Worm (Caenorhabditis elegans) whole organism, L1 larva: Measurements from ENCODE around the gene B0454.26.

Experiments used
- C04F5.9 ChIP-seq: sonication (generic microtip); optimal IDR thresholded peaks from 2 replicates; lab custom pipeline; 2016; ENCODE audit warnings: missing genetic modification characterization, missing compliant biosample characterization
- C16A3.4 ChIP-seq: fragments of 150-350 bp; optimal IDR thresholded peaks from 2 replicates; lab custom pipeline; 2014; ENCODE audit warnings: missing biosample characterization, missing genetic modification characterization
- C34B4.2 ChIP-seq: sonication (generic microtip); optimal IDR thresholded peaks from 2 replicates; lab custom pipeline; 2017; ENCODE audit warnings: mild to moderate bottlenecking, missing genetic modification characterization, missing compliant biosample characterization
- F16B12.6 ChIP-seq: fragments of 150-350 bp; optimal IDR thresholded peaks from 2 replicates; lab custom pipeline; 2014; ENCODE audit warnings: missing biosample characterization, missing genetic modification characterization
- aha-1 ChIP-seq: fragments of 150-350 bp; optimal IDR thresholded peaks from 2 replicates; lab custom pipeline; 2014; ENCODE audit warnings: missing biosample characterization, missing genetic modification characterization
- aly-2 ChIP-seq: fragments of 150-350 bp; optimal IDR thresholded peaks from 2 replicates; lab custom pipeline; 2014; ENCODE audit warnings: missing biosample characterization, missing genetic modification characterization
- ceh-8 ChIP-seq: fragments of 200-800 bp; sonication (Bioruptor generic); optimal IDR thresholded peaks from 2 replicates; lab custom pipeline; 2018; ENCODE audit warnings: mild to moderate bottlenecking, missing genetic modification characterization, moderate library complexity, missing compliant biosample characterization
- ceh-82 ChIP-seq, 3 experiments: fragments of 150-350 bp in 1 of 3; sonication (generic microtip) in 2 of 3; optimal IDR thresholded peaks; 2 replicates each; lab custom pipeline; 2014 to 2017; ENCODE audit warnings: missing biosample characterization in 3 of 3, missing genetic modification characterization in 3 of 3
- ceh-88 ChIP-seq: fragments of 200-800 bp; sonication (Bioruptor generic); IDR thresholded peaks from 2 replicates; pipeline ENCODE4 v1.3.6; 2022; ENCODE audit warnings: missing genetic modification characterization, missing compliant biosample characterization
- ceh-90 ChIP-seq: sonication (generic microtip); optimal IDR thresholded peaks from 2 replicates; lab custom pipeline; 2016; ENCODE audit warnings: missing genetic modification characterization, missing compliant biosample characterization
- ces-1 ChIP-seq: fragments of 150-350 bp; optimal IDR thresholded peaks from 2 replicates; lab custom pipeline; 2014; ENCODE audit warnings: missing biosample characterization, missing genetic modification reagents, missing genetic modification characterization
- dpl-1 ChIP-seq, 3 experiments: fragments of 150-350 bp in 2 of 3; sonication (generic microtip) in 1 of 3; optimal IDR thresholded peaks; 2 replicates each; lab custom pipeline; 2014 to 2017; ENCODE audit warnings: missing biosample characterization in 3 of 3, missing genetic modification characterization in 3 of 3, missing genetic modification reagents in 3 of 3
- dsc-1 ChIP-seq: sonication (generic microtip); optimal IDR thresholded peaks from 2 replicates; lab custom pipeline; 2016; ENCODE audit warnings: mild to moderate bottlenecking, missing genetic modification characterization, missing compliant biosample characterization
- egl-13 ChIP-seq: sonication (generic microtip); optimal IDR thresholded peaks from 2 replicates; lab custom pipeline; 2016; ENCODE audit warnings: missing genotype, missing genetic modification reagents, missing genetic modification characterization, missing compliant biosample characterization
- egl-27 ChIP-seq, 2 experiments: fragments of 150-350 bp in 1 of 2; sonication (generic microtip); optimal IDR thresholded peaks; 3 replicates each; lab custom pipeline; 2017 to 2018; ENCODE audit warnings: missing biosample characterization in 2 of 2, missing genetic modification characterization in 2 of 2, missing genetic modification reagents in 2 of 2
- fkh-10 ChIP-seq: sonication (generic microtip); optimal IDR thresholded peaks from 2 replicates; lab custom pipeline; 2017; ENCODE audit warnings: missing biosample characterization, missing genetic modification reagents, missing genetic modification characterization
- fos-1 ChIP-seq: fragments of 150-350 bp; optimal IDR thresholded peaks from 2 replicates; lab custom pipeline; 2014; ENCODE audit warnings: missing biosample characterization, missing genetic modification characterization
- hlh-17 ChIP-seq: fragments of 200-800 bp; sonication (Bioruptor generic); optimal IDR thresholded peaks from 2 replicates; lab custom pipeline; 2018; ENCODE audit warnings: missing genetic modification characterization, mild to moderate bottlenecking, missing compliant biosample characterization, moderate library complexity, borderline replicate concordance
- hlh-4 ChIP-seq: sonication (generic microtip); optimal IDR thresholded peaks from 2 replicates; lab custom pipeline; 2016; ENCODE audit warnings: mild to moderate bottlenecking, missing genetic modification characterization, missing compliant biosample characterization
- hpl-2 ChIP-seq: fragments of 150-350 bp; optimal IDR thresholded peaks from 2 replicates; lab custom pipeline; 2014; ENCODE audit warnings: missing biosample characterization, missing genetic modification reagents, missing genetic modification characterization
- isw-1 ChIP-seq: fragments of 200-800 bp; sonication (Bioruptor generic); IDR thresholded peaks from 2 replicates; pipeline ENCODE4 v1.3.6; 2022; ENCODE audit warnings: missing genetic modification characterization, missing compliant biosample characterization
- lin-14 ChIP-seq: fragments of 200-800 bp; sonication (Bioruptor generic); optimal IDR thresholded peaks from 2 replicates; lab custom pipeline; 2018; ENCODE audit warnings: mild to moderate bottlenecking, missing genetic modification characterization, moderate library complexity, missing compliant biosample characterization
- lin-39 ChIP-seq: fragments of 150-350 bp; optimal IDR thresholded peaks from 2 replicates; lab custom pipeline; 2014; ENCODE audit warnings: missing biosample characterization, missing genetic modification reagents, missing genetic modification characterization
- mab-9 ChIP-seq: fragments of 200-800 bp; sonication (Bioruptor generic); IDR thresholded peaks from 2 replicates; pipeline ENCODE4 v1.3.6; 2022; ENCODE audit warnings: missing genetic modification reagents, missing genetic modification characterization, missing compliant biosample characterization
- mep-1 ChIP-seq: fragments of 150-350 bp; optimal IDR thresholded peaks from 2 replicates; lab custom pipeline; 2014; ENCODE audit warnings: missing biosample characterization, missing genetic modification characterization
- nhr-12 ChIP-seq: sonication (generic microtip); optimal IDR thresholded peaks from 2 replicates; lab custom pipeline; 2017; ENCODE audit warnings: missing biosample characterization, missing genetic modification characterization
- nhr-19 ChIP-seq: fragments of 200-800 bp; sonication (Bioruptor generic); conservative IDR thresholded peaks from 2 replicates; pipeline ENCODE4 v1.3.6; 2022; ENCODE audit warnings: missing genetic modification characterization, missing compliant biosample characterization
- nhr-20 ChIP-seq: sonication (generic microtip); optimal IDR thresholded peaks from 2 replicates; lab custom pipeline; 2016; ENCODE audit warnings: mild to moderate bottlenecking, missing genetic modification characterization, missing compliant biosample characterization
- nhr-237 ChIP-seq: fragments of 150-350 bp; optimal IDR thresholded peaks from 2 replicates; lab custom pipeline; 2014; ENCODE audit warnings: missing biosample characterization, missing genetic modification characterization
- nhr-28 ChIP-seq: fragments of 150-350 bp; optimal IDR thresholded peaks from 2 replicates; lab custom pipeline; 2014; ENCODE audit warnings: missing biosample characterization, missing genetic modification characterization
- nhr-47 ChIP-seq: sonication (generic microtip); optimal IDR thresholded peaks from 2 replicates; lab custom pipeline; 2016; ENCODE audit warnings: mild to moderate bottlenecking, missing genetic modification characterization, moderate library complexity, missing compliant biosample characterization
- nhr-71 ChIP-seq: sonication (generic microtip); optimal IDR thresholded peaks from 2 replicates; lab custom pipeline; 2016; ENCODE audit warnings: mild to moderate bottlenecking, missing genetic modification characterization, moderate library complexity, missing compliant biosample characterization
- nhr-77 ChIP-seq: fragments of 150-350 bp; optimal IDR thresholded peaks from 2 replicates; lab custom pipeline; 2014; ENCODE audit warnings: missing biosample characterization, missing genetic modification characterization
- nhr-84 ChIP-seq: sonication (generic microtip); optimal IDR thresholded peaks from 2 replicates; lab custom pipeline; 2017; ENCODE audit warnings: missing biosample characterization, missing genetic modification characterization
- nhr-85 ChIP-seq: sonication (generic microtip); peaks from one replicate; lab custom pipeline; 2016; ENCODE audit warnings: missing genetic modification characterization, inconsistent platforms, missing compliant biosample characterization
- nhr-90 ChIP-seq: sonication (generic microtip); optimal IDR thresholded peaks from 2 replicates; lab custom pipeline; 2016; ENCODE audit warnings: mild to moderate bottlenecking, missing genetic modification characterization, missing compliant biosample characterization; ENCODE audit not compliant: poor library complexity
- rnt-1 ChIP-seq: sonication (generic microtip); optimal IDR thresholded peaks from 2 replicates; lab custom pipeline; 2016; ENCODE audit warnings: mild to moderate bottlenecking, missing genetic modification characterization, moderate library complexity, missing compliant biosample characterization
- snu-23 ChIP-seq: sonication (generic microtip); optimal IDR thresholded peaks from 2 replicates; lab custom pipeline; 2016; ENCODE audit warnings: missing genetic modification characterization, missing compliant biosample characterization
- sox-4 ChIP-seq: sonication (generic microtip); optimal IDR thresholded peaks from 2 replicates; lab custom pipeline; 2016; ENCODE audit warnings: missing genetic modification characterization, missing compliant biosample characterization
- swsn-7 ChIP-seq: sonication (generic microtip); optimal IDR thresholded peaks from 2 replicates; lab custom pipeline; 2016; ENCODE audit warnings: missing genetic modification characterization, missing compliant biosample characterization
- tlp-1 ChIP-seq: fragments of 150-350 bp; optimal IDR thresholded peaks from 2 replicates; lab custom pipeline; 2014; ENCODE audit warnings: missing biosample characterization, missing genetic modification characterization
- unc-130 ChIP-seq: fragments of 150-350 bp; optimal IDR thresholded peaks from 2 replicates; lab custom pipeline; 2017; ENCODE audit warnings: missing biosample characterization, missing genetic modification characterization, inconsistent platforms
- unc-30 ChIP-seq: sonication (generic microtip); optimal IDR thresholded peaks from 2 replicates; lab custom pipeline; 2017; ENCODE audit warnings: missing biosample characterization, missing genetic modification characterization
- unc-62 ChIP-seq: fragments of 150-350 bp; optimal IDR thresholded peaks from 2 replicates; lab custom pipeline; 2014; ENCODE audit warnings: missing biosample characterization, missing genetic modification reagents, missing genetic modification characterization
- zag-1 ChIP-seq: fragments of 150-350 bp; optimal IDR thresholded peaks from 2 replicates; lab custom pipeline; 2014; ENCODE audit warnings: missing biosample characterization, missing genetic modification characterization
- zip-4 ChIP-seq: fragments of 200-800 bp; sonication (Bioruptor generic); optimal IDR thresholded peaks from 2 replicates; lab custom pipeline; 2018; ENCODE audit warnings: mild to moderate bottlenecking, missing genetic modification characterization, moderate library complexity, missing compliant biosample characterization
- ztf-11 ChIP-seq, 2 experiments: sonication (generic microtip); optimal IDR thresholded peaks; 2 replicates each; lab custom pipeline; 2016 to 2017; ENCODE audit warnings: missing genetic modification characterization in 2 of 2, missing biosample characterization in 1 of 2, missing compliant biosample characterization in 1 of 2
- ztf-4 ChIP-seq: fragments of 150-350 bp; optimal IDR thresholded peaks from 2 replicates; lab custom pipeline; 2014; ENCODE audit warnings: missing biosample characterization, missing genetic modification characterization

Gene B0454.26

ce11 chrII:3003667-3004066, 34.7 kb downstream of the B0454.26 start, which contains the start of gene lido-11:
lido-11 (plus strand) TSS chrII:3003967.
- TF ChIP-seq nhr-12 (tag; lab: Kevin White, UChicago) (no peak), aha-1 (tag; lab: Kevin White, UChicago) (no peak), mep-1 (tag; lab: Kevin White, UChicago) (no peak), egl-13 (tag; lab: Kevin White, UChicago) (no peak), nhr-28 (tag; lab: Kevin White, UChicago) (no peak), hlh-17 (GFP tag; lab: Kevin White, UChicago) (no peak), ztf-4 (tag; lab: Kevin White, UChicago) (no peak), ceh-90 (no peak), ceh-88 (GFP tag; lab: Robert Waterston, UW) (no peak), zip-4 (no peak), swsn-7 (tag; lab: Kevin White, UChicago) (no peak), nhr-237 (no peak), rnt-1 (tag; lab: Kevin White, UChicago) (no peak), sox-4 (tag; lab: Kevin White, UChicago) (no peak), unc-130 (tag; lab: Kevin White, UChicago) (no peak), ceh-82 (tag; optimal IDR thresholded peaks at IDR 0.05; lab: Kevin White, UChicago) (no peak), nhr-47 (tag; lab: Kevin White, UChicago) (no peak)

ce11 chrII:3002211-3002610, 36.1 kb downstream of the B0454.26 start, which contains the start of gene lido-10:
lido-10 (plus strand) TSS chrII:3002511.
- TF ChIP-seq tlp-1 (no peak), C04F5.9 (tag; lab: Kevin White, UChicago) (no peak), lin-39 (tag; lab: Kevin White, UChicago) (no peak), ces-1 (no peak), snu-23 (GFP tag; lab: Kevin White, UChicago) (no peak), nhr-85 (tag; lab: Kevin White, UChicago) (no peak), unc-30 (tag; lab: Kevin White, UChicago) (no peak), aly-2 (no peak), nhr-20 (tag; lab: Kevin White, UChicago) (no peak), nhr-77 (tag; lab: Kevin White, UChicago) (no peak), ceh-8 (GFP tag; lab: Kevin White, UChicago) (no peak), nhr-84 (tag; lab: Kevin White, UChicago) (no peak), nhr-28 (tag; lab: Kevin White, UChicago) (no peak), lin-14 (GFP tag; lab: Kevin White, UChicago) (no peak), hpl-2 (no peak), isw-1 (GFP tag; lab: Robert Waterston, UW) (no peak), unc-62 (GFP tag; lab: Kevin White, UChicago) (no peak), F16B12.6 (no peak), dsc-1 (no peak), C16A3.4 (tag; lab: Kevin White, UChicago) (no peak)

DNA sequence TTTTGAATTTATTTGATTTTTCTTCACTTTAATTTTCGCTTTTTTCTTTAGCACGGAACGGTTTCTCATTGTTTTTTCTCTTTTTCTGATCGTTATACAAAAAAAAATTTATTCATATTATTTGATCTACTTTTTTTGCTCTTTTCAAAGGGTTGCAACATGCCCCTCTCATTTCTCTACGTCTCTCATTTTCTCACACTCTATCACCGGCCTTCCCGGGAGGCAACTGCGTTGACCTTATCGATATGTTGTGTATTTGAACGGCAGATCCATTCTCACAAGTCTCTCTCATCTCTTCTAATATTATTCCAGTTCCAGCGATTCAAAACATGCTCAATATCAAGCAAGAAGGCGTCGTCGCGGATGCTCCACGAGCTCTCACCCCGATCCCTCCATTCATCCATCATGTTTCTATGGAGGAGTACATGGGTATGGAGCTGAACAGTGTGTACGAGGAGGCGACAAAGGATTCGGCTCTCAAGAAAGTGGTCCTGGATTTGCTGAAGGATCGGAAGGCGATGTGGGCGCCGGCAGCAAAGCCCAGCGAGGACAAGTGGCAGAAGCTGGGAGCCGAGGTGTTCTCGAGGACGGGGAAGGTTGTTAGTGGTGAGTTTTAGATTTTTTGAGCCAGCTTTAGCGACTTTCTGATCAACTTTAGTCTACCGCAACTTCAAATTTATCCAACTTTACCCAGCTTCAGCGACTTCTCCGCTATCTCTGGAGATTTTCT, 37.7 kb downstream of the B0454.26 start, which contains the start of gene lido-9:
Gene lido-9 (plus strand): TSS at position 234 of the 730 bp plus-strand sequence.
- no peak for TF ChIP-seq dpl-1 (GFP tag; optimal IDR thresholded peaks at IDR 0.05; lab: Kevin White, UChicago)
- no peak for TF ChIP-seq ceh-82 (tag; optimal IDR thresholded peaks at IDR 0.05; lab: Kevin White, UChicago)
- TF ChIP-seq ceh-88 (GFP tag; lab: Robert Waterston, UW) = no peak
- no peak for TF ChIP-seq tlp-1
- no peak for TF ChIP-seq fos-1 (tag; lab: Kevin White, UChicago)
- TF ChIP-seq nhr-71 (tag; lab: Kevin White, UChicago) = no peak
- TF ChIP-seq lin-39 (tag; lab: Kevin White, UChicago) = no peak
- no peak for TF ChIP-seq aly-2
- no peak for TF ChIP-seq C34B4.2 (tag; lab: Kevin White, UChicago)
- no peak for TF ChIP-seq ceh-8 (GFP tag; lab: Kevin White, UChicago)
- TF ChIP-seq fkh-10 (GFP tag; lab: Kevin White, UChicago) = no peak
- no peak for TF ChIP-seq egl-13 (tag; lab: Kevin White, UChicago)
- TF ChIP-seq ces-1 = no peak
- no peak for TF ChIP-seq hlh-4
- TF ChIP-seq nhr-19 (GFP tag; lab: Robert Waterston, UW) = no peak
- no peak for TF ChIP-seq ztf-11 (tag; optimal IDR thresholded peaks at IDR 0.05; lab: Kevin White, UChicago)
- TF ChIP-seq egl-27 (tag; optimal IDR thresholded peaks at IDR 0.05; lab: Kevin White, UChicago) = no peak
- no peak for TF ChIP-seq mab-9 (GFP tag; lab: Robert Waterston, UW)
- no peak for TF ChIP-seq nhr-90
- no peak for TF ChIP-seq zag-1 (tag; lab: Kevin White, UChicago)
